Worm (Caenorhabditis elegans): ENCODE data around the gene ZK686.5.

The ZK686.5 gene

ce11 chrIII:7737646-7738258, 29.6 kb downstream of the ZK686.5 start (continued):
- TF ChIP-seq mcd-1 (GFP tag; IDR thresholded peaks at IDR 0.05) = no peak
- no peak for TF ChIP-seq sdz-38 (tag; optimal IDR thresholded peaks at IDR 0.05)
- no peak for TF ChIP-seq ztf-22 (GFP tag; optimal IDR thresholded peaks at IDR 0.05)
- TF ChIP-seq dox-1 (GFP tag; IDR thresholded peaks at IDR 0.05) = no peak
- TF ChIP-seq Y56A3A.18 (GFP tag; IDR thresholded peaks at IDR 0.05) = no peak
- no peak for TF ChIP-seq nfya-2 (GFP tag; IDR thresholded peaks at IDR 0.05)
- TF ChIP-seq lsy-27 (tag; optimal IDR thresholded peaks at IDR 0.05; ENCODE audit: borderline replicate concordance, insufficient read depth) = no peak
- TF ChIP-seq unc-62 (GFP tag; optimal IDR thresholded peaks at IDR 0.05) = no peak
- TF ChIP-seq Y53F4B.3 (GFP tag; IDR thresholded peaks at IDR 0.05) = no peak
- TF ChIP-seq zim-3 (tag; optimal IDR thresholded peaks at IDR 0.05) = peak; percentile 59
- no peak for TF ChIP-seq egl-44 (GFP tag; IDR thresholded peaks at IDR 0.05)
- no peak for TF ChIP-seq madf-6 (GFP tag; IDR thresholded peaks at IDR 0.05)
- no peak for TF ChIP-seq ekl-4 (GFP tag; IDR thresholded peaks at IDR 0.05)
- TF ChIP-seq akir-1 (GFP tag; optimal IDR thresholded peaks at IDR 0.05) = no peak
- TF ChIP-seq F10E7.11 (tag; optimal IDR thresholded peaks at IDR 0.05) = peak; percentile 52
- TF ChIP-seq ztf-3 (GFP tag; optimal IDR thresholded peaks at IDR 0.05) = no peak
- no peak for TF ChIP-seq F39B2.1 (GFP tag; IDR thresholded peaks at IDR 0.05)
- TF ChIP-seq fkh-3 (tag; optimal IDR thresholded peaks at IDR 0.05) = no peak
- TF ChIP-seq ZK185.1 (tag; optimal IDR thresholded peaks at IDR 0.05; ENCODE audit: poor library complexity, severe bottlenecking) = peak; percentile 51
- no peak for TF ChIP-seq snpc-3.4 (tag; optimal IDR thresholded peaks at IDR 0.05)
- peak in 1 of 3 experiments; percentile 40 for TF ChIP-seq lin-35 (GFP tag; optimal IDR thresholded peaks at IDR 0.05)
- no peak for TF ChIP-seq mes-4 (tag; optimal IDR thresholded peaks at IDR 0.05)
- peak; percentile 74 for TF ChIP-seq dpff-1 (tag; optimal IDR thresholded peaks at IDR 0.05)
- no peak for TF ChIP-seq nhr-90 (tag; optimal IDR thresholded peaks at IDR 0.05)
- no peak for TF ChIP-seq cebp-1 (GFP tag; IDR thresholded peaks at IDR 0.05)
- peak; percentile 14 for TF ChIP-seq cebp-1 (tag; optimal IDR thresholded peaks at IDR 0.05)
- no peak for TF ChIP-seq nhr-80 (tag; optimal IDR thresholded peaks at IDR 0.05)
- no peak for TF ChIP-seq F22D6.2 (tag; optimal IDR thresholded peaks at IDR 0.05)
- no peak for TF ChIP-seq egrh-3 (GFP tag; IDR thresholded peaks at IDR 0.05)
- TF ChIP-seq F55B11.4 (tag; optimal IDR thresholded peaks at IDR 0.05; ENCODE audit: borderline replicate concordance, insufficient read depth) = no peak
- TF ChIP-seq attf-6 (GFP tag; IDR thresholded peaks at IDR 0.05) = no peak
- no peak for TF ChIP-seq nhr-27 (tag; optimal IDR thresholded peaks at IDR 0.05)
- no peak for TF ChIP-seq F52B5.7 (tag; optimal IDR thresholded peaks at IDR 0.05)
- TF ChIP-seq pbrm-1 (GFP tag; IDR thresholded peaks at IDR 0.05) = no peak
- no peak for TF ChIP-seq tbp1 (GFP tag; optimal IDR thresholded peaks at IDR 0.05)
- TF ChIP-seq ccch-3 (GFP tag; optimal IDR thresholded peaks at IDR 0.05) = no peak
- TF ChIP-seq B0035.1 (tag; optimal IDR thresholded peaks at IDR 0.05) = no peak
- TF ChIP-seq tlf-1 (GFP tag; optimal IDR thresholded peaks at IDR 0.05) = no peak
- no peak for TF ChIP-seq madf-8 (GFP tag; conservative IDR thresholded peaks at IDR 0.05)
- no peak for TF ChIP-seq nhr-120 (GFP tag; IDR thresholded peaks at IDR 0.05)
- no peak for TF ChIP-seq efl-1 (GFP tag; optimal IDR thresholded peaks at IDR 0.05)
- TF ChIP-seq aptf-2 (GFP tag; conservative IDR thresholded peaks at IDR 0.05) = 0 out of 2 replicates have a peak, but pooled peaks have one; percentile 11
- TF ChIP-seq ceh-27 (GFP tag; optimal IDR thresholded peaks at IDR 0.05) = no peak
- TF ChIP-seq F33H1.4 (GFP tag; IDR thresholded peaks at IDR 0.05) = no peak
- no peak for TF ChIP-seq D2030.7 (GFP tag; IDR thresholded peaks at IDR 0.05)
- TF ChIP-seq hrde-1 (tag; optimal IDR thresholded peaks at IDR 0.05; ENCODE audit: borderline replicate concordance) = no peak
- no peak for TF ChIP-seq rpc-1 (optimal IDR thresholded peaks at IDR 0.05)
- no peak for TF ChIP-seq rpc-1 (tag; optimal IDR thresholded peaks at IDR 0.05)
- TF ChIP-seq T07F8.4 (tag; optimal IDR thresholded peaks at IDR 0.05) = no peak
